Worm (Caenorhabditis elegans) whole organism, late embryonic: ENCODE results near the gene mrps-18B.

ENCODE experiments used
- T23F11.4 ChIP-seq: fragments of 200-800 bp; sonication (Bioruptor generic); optimal IDR thresholded peaks from 2 replicates; lab custom pipeline; 2018; ENCODE audit warnings: mild to moderate bottlenecking, missing genetic modification characterization, missing compliant biosample characterization
- ceh-19 ChIP-seq: fragments of 200-800 bp; sonication (Bioruptor generic); optimal IDR thresholded peaks from 2 replicates; lab custom pipeline; 2018; ENCODE audit warnings: mild to moderate bottlenecking, missing genetic modification characterization, missing compliant biosample characterization
- ceh-24 ChIP-seq: sonication (generic microtip); optimal IDR thresholded peaks from 2 replicates; lab custom pipeline; 2016; ENCODE audit warnings: mild to moderate bottlenecking, missing genetic modification characterization, missing compliant biosample characterization
- ceh-30 ChIP-seq: fragments of 150-350 bp; optimal IDR thresholded peaks from 2 replicates; lab custom pipeline; 2014; ENCODE audit warnings: missing biosample characterization, missing genetic modification characterization
- ceh-34 ChIP-seq: sonication (generic microtip); optimal IDR thresholded peaks from 2 replicates; lab custom pipeline; 2016; ENCODE audit warnings: mild to moderate bottlenecking, missing genetic modification characterization, missing compliant biosample characterization
- ceh-45 ChIP-seq: fragments of 200-800 bp; sonication (Bioruptor generic); IDR thresholded peaks from 2 replicates; pipeline ENCODE4 v1.3.6; 2022; ENCODE audit warnings: missing genetic modification reagents, missing genetic modification characterization, missing compliant biosample characterization
- ceh-48 ChIP-seq: sonication (generic microtip); optimal IDR thresholded peaks from 2 replicates; lab custom pipeline; 2016; ENCODE audit warnings: missing genetic modification characterization, inconsistent platforms, missing compliant biosample characterization
- che-1 ChIP-seq: sonication (generic microtip); optimal IDR thresholded peaks from 2 replicates; lab custom pipeline; 2016; ENCODE audit warnings: mild to moderate bottlenecking, missing genetic modification characterization, missing compliant biosample characterization
- dve-1 ChIP-seq: sonication (generic microtip); optimal IDR thresholded peaks from 2 replicates; lab custom pipeline; 2017; ENCODE audit warnings: antibody characterized with exemption, mild to moderate bottlenecking, missing genetic modification characterization, missing compliant biosample characterization
- elt-2 ChIP-seq: sonication (generic microtip); optimal IDR thresholded peaks from 2 replicates; lab custom pipeline; 2016; ENCODE audit warnings: missing genetic modification reagents, missing genetic modification characterization, missing compliant biosample characterization
- ets-4 ChIP-seq: sonication (generic microtip); optimal IDR thresholded peaks from 2 replicates; lab custom pipeline; 2016; ENCODE audit warnings: missing genetic modification characterization, missing compliant biosample characterization
- fax-1 ChIP-seq: sonication (generic microtip); optimal IDR thresholded peaks from 2 replicates; lab custom pipeline; 2016; ENCODE audit warnings: missing genotype, missing genetic modification characterization, missing compliant biosample characterization
- fkh-10 ChIP-seq: fragments of 150-350 bp; optimal IDR thresholded peaks from 2 replicates; lab custom pipeline; 2014; ENCODE audit warnings: missing biosample characterization, missing genetic modification reagents, missing genetic modification characterization
- lin-11 ChIP-seq: fragments of 200-800 bp; sonication (Bioruptor generic); optimal IDR thresholded peaks from 2 replicates; lab custom pipeline; 2018; ENCODE audit warnings: mild to moderate bottlenecking, missing genetic modification characterization, missing compliant biosample characterization
- mec-3 ChIP-seq: sonication (generic microtip); optimal IDR thresholded peaks from 2 replicates; lab custom pipeline; 2016; ENCODE audit warnings: borderline replicate concordance, missing genetic modification characterization, missing compliant biosample characterization
- nfya-1 ChIP-seq: sonication (generic microtip); optimal IDR thresholded peaks from 2 replicates; lab custom pipeline; 2017; ENCODE audit warnings: missing genetic modification characterization, mild to moderate bottlenecking, missing compliant biosample characterization, antibody characterized with exemption, moderate library complexity
- nhr-232 ChIP-seq: sonication (generic microtip); optimal IDR thresholded peaks from 2 replicates; lab custom pipeline; 2016; ENCODE audit warnings: missing genetic modification characterization, missing compliant biosample characterization
- odd-2 ChIP-seq: sonication (generic microtip); optimal IDR thresholded peaks from 2 replicates; lab custom pipeline; 2017; ENCODE audit warnings: antibody characterized with exemption, mild to moderate bottlenecking, missing genetic modification characterization, missing compliant biosample characterization
- pag-3 ChIP-seq: sonication (generic microtip); optimal IDR thresholded peaks from 2 replicates; lab custom pipeline; 2016; ENCODE audit warnings: missing compliant biosample characterization, missing genetic modification characterization, borderline replicate concordance
- pat-9 ChIP-seq: fragments of 200-800 bp; sonication (Bioruptor generic); optimal IDR thresholded peaks from 2 replicates; lab custom pipeline; 2018; ENCODE audit warnings: mild to moderate bottlenecking, missing genetic modification characterization, moderate library complexity, missing compliant biosample characterization
- pha-2 ChIP-seq: sonication (generic microtip); optimal IDR thresholded peaks from 2 replicates; lab custom pipeline; 2017; ENCODE audit warnings: mild to moderate bottlenecking, missing genetic modification characterization, missing compliant biosample characterization
- pha-4 ChIP-seq: fragments of 150-350 bp; optimal IDR thresholded peaks from 2 replicates; lab custom pipeline; 2018; ENCODE audit warnings: missing biosample characterization, missing genetic modification reagents, missing genetic modification characterization
- ref-2 ChIP-seq: sonication (generic microtip); optimal IDR thresholded peaks from 2 replicates; lab custom pipeline; 2016; ENCODE audit warnings: missing genetic modification characterization, missing compliant biosample characterization
- rnt-1 ChIP-seq: sonication (generic microtip); optimal IDR thresholded peaks from 2 replicates; lab custom pipeline; 2016; ENCODE audit warnings: missing genetic modification characterization, missing compliant biosample characterization
- sox-2 ChIP-seq: fragments of 200-800 bp; sonication (Bioruptor generic); IDR thresholded peaks from 2 replicates; pipeline ENCODE4 v1.3.6; 2022; ENCODE audit warnings: missing genetic modification reagents, missing genetic modification characterization, missing compliant biosample characterization
- syd-9 ChIP-seq: sonication (generic microtip); optimal IDR thresholded peaks from 2 replicates; lab custom pipeline; 2016; ENCODE audit warnings: mild to moderate bottlenecking, missing genetic modification characterization, moderate library complexity, missing compliant biosample characterization
- unc-42 ChIP-seq: sonication (generic microtip); optimal IDR thresholded peaks from 2 replicates; lab custom pipeline; 2016; ENCODE audit warnings: missing genotype, missing genetic modification characterization, missing compliant biosample characterization
- unc-55 ChIP-seq: sonication (generic microtip); optimal IDR thresholded peaks from 2 replicates; lab custom pipeline; 2017; ENCODE audit warnings: missing biosample characterization, missing genetic modification reagents, missing genetic modification characterization
- unc-86 ChIP-seq: sonication (generic microtip); optimal IDR thresholded peaks from 2 replicates; lab custom pipeline; 2016; ENCODE audit warnings: missing genetic modification characterization, missing compliant biosample characterization
- zip-5 ChIP-seq: sonication (generic microtip); optimal IDR thresholded peaks from 2 replicates; lab custom pipeline; 2016; ENCODE audit warnings: missing genetic modification characterization, missing compliant biosample characterization
- ztf-16 ChIP-seq: sonication (generic microtip); optimal IDR thresholded peaks from 2 replicates; lab custom pipeline; 2017; ENCODE audit warnings: missing genetic modification characterization, missing compliant biosample characterization

Gene mrps-18B

DNA sequence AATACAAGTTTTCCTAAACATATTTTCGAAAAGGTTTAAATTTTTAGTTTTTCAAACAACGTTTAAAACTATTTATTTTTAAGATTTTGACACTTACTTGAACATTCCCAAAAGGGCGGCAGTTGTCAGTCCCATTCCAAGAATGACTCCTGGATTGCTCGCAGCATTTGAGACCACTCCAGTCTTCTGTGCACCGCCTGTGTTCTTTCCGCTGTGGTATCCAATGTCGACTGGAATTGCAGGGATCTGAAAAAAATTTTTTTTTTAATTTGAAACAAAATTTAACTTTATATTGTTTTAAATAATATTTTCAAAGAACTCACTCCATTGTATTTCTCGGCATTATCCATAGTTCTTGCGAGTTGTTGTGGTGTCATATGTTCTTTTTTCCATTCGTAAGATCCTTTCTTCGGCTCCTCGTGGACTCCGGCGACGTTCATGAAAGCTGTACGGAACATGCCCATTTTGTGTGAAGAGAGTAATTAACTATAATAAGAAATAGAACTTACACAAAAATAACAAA is 43.7 kb upstream of the mrps-18B start, which contains the start of gene M05D6.5:
M05D6.5 (minus strand) TSS at position 473 of the 523 bp plus-strand sequence.
- no peak for TF ChIP-seq ceh-48 (tag; lab: Kevin White, UChicago)
- TF ChIP-seq pag-3, result no peak
- no peak for TF ChIP-seq rnt-1
- TF ChIP-seq ztf-16 (tag; lab: Kevin White, UChicago), result no peak
- TF ChIP-seq ceh-24 (tag; lab: Kevin White, UChicago), result no peak
- no peak for TF ChIP-seq pha-4 (tag; lab: Kevin White, UChicago)
- TF ChIP-seq ets-4, result no peak
- TF ChIP-seq odd-2, result no peak
- TF ChIP-seq mec-3, result no peak
- no peak for TF ChIP-seq dve-1 (tag; lab: Kevin White, UChicago)
- TF ChIP-seq che-1, result no peak
- TF ChIP-seq zip-5 (tag; lab: Kevin White, UChicago), result no peak
- no peak for TF ChIP-seq fkh-10
- no peak for TF ChIP-seq T23F11.4 (GFP tag; lab: Kevin White, UChicago)
- no peak for TF ChIP-seq sox-2 (GFP tag; lab: Robert Waterston, UW)

- TF ChIP-seq pat-9 (tag; lab: Kevin White, UChicago) (no peak), lin-11 (tag; lab: Kevin White, UChicago) (no peak), unc-42 (tag; lab: Kevin White, UChicago) (peak; percentile 31), nfya-1 (peak; percentile 0), rnt-1 (no peak), ceh-19 (GFP tag; lab: Kevin White, UChicago) (no peak), dve-1 (tag; lab: Kevin White, UChicago) (peak; percentile 4), pha-2 (tag; lab: Kevin White, UChicago) (no peak)
Observed at ce11 chrII:8483124-8483792, 42.2 kb upstream of the mrps-18B start.

DNA sequence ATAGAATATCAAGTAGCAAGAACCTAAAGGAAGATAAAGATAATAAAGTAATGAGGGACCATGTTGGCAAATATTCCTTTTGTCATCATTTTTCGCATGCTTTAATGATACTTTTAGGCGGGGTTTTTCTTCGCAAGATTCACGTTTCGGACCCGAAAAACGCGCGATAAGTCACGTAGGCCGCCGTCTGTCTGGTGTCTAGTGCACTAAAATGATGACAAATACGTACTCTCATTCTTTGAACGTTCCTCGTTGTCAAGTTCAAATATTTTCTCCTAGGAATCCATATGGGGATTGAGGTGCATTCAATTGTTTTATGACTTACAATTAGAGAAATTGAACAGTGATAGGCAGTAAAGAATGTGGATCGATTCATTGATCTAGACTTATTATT is 41.7 kb upstream of the mrps-18B start, which contains the start of gene taap-1:
taap-1 (minus strand) TSS at position 79 of the 394 bp plus-strand sequence.
- TF ChIP-seq syd-9 (tag; lab: Kevin White, UChicago) (no peak), unc-55 (GFP tag; lab: Kevin White, UChicago) (peak; percentile 11)
- TF ChIP-seq, all 69 proteins: peak for 1

DNA sequence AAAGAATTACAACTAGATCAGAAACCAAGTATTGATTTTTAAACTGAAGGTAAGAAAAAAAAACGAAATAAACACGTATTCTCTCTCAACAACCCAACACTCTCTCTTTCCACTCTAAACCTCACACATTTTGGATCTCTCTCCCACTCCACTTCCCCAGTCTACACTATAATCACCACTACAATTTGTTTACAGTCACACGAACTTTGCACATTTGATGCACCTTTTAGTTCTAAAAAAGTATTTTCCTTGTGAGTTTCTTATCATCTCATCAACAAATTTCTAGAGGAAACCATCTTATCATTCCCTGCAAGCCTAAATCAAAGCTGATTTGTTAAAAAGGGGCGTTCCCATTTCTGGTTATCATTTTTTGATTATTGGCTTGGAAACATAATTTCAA is 40.9 kb upstream of the mrps-18B start:
- TF ChIP-seq ceh-30 (tag; lab: Kevin White, UChicago) (no peak), elt-2 (tag; lab: Kevin White, UChicago) (peak; percentile 40), dve-1 (tag; lab: Kevin White, UChicago) (peak; percentile 38), syd-9 (tag; lab: Kevin White, UChicago) (no peak)

ce11 chrII:8485603-8486002 is 39.9 kb upstream of the mrps-18B start, which contains the start of gene gbh-2:
gbh-2 (plus strand) TSS chrII:8485879.
- no peak for TF ChIP-seq ref-2 (tag; lab: Kevin White, UChicago)
- peak; percentile 36 for TF ChIP-seq elt-2 (tag; lab: Kevin White, UChicago)
- TF ChIP-seq, all 69 proteins: peak for 1

DNA sequence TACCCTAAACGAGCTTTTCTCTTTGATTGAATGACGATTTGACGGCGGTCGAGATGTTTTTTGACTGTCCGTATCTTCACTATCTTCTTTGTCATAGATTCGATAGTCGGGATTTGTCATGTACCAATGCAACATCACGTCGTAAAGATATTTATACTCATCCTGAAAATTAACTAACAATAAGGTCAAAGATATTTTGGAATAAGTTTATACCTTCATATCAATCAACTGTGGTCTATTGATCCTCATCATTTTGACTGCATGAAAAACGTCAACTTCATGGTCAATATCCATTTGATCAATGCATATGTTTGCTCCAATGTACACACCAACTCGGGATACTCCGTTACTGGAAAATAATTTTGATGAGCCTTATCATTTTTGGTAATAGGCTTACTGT is 37.4 kb upstream of the mrps-18B start:
- TF ChIP-seq ceh-34, result no peak
- no peak for TF ChIP-seq pha-4 (tag; lab: Kevin White, UChicago)
- no peak for TF ChIP-seq nhr-232
- TF ChIP-seq odd-2, result no peak
- TF ChIP-seq T23F11.4 (GFP tag; lab: Kevin White, UChicago), result no peak
- no peak for TF ChIP-seq ceh-45 (GFP tag; lab: Robert Waterston, UW)
- TF ChIP-seq pag-3, result no peak
- no peak for TF ChIP-seq unc-42 (tag; lab: Kevin White, UChicago)
- TF ChIP-seq fax-1 (tag; lab: Kevin White, UChicago), result no peak
- TF ChIP-seq unc-86 (tag; lab: Kevin White, UChicago), result no peak
